Worm (Caenorhabditis elegans) whole organism, young adult: ENCODE results near the gene kcc-2.

ENCODE experiments used
- B0035.1 ChIP-seq: sonication (generic microtip); optimal IDR thresholded peaks from 2 replicates; lab custom pipeline; 2016; ENCODE audit warnings: missing genetic modification characterization, mild to moderate bottlenecking, missing compliant biosample characterization, missing genotype, missing genetic modification reagents
- B0336.3 ChIP-seq: fragments of 200-800 bp; sonication (Bioruptor generic); IDR thresholded peaks from 2 replicates; pipeline ENCODE4 v1.3.6; 2022; ENCODE audit warnings: missing genetic modification characterization, missing compliant biosample characterization
- D2030.7 ChIP-seq: fragments of 200-800 bp; sonication (Bioruptor generic); IDR thresholded peaks from 2 replicates; pipeline ENCODE4 v1.3.6; 2022; ENCODE audit warnings: missing genetic modification reagents, missing genetic modification characterization, missing compliant biosample characterization
- F10E7.11 ChIP-seq: sonication (generic microtip); optimal IDR thresholded peaks from 2 replicates; lab custom pipeline; 2017; ENCODE audit warnings: mild to moderate bottlenecking, missing genetic modification characterization, moderate library complexity, missing compliant biosample characterization
- F22D6.2 ChIP-seq: sonication (generic microtip); optimal IDR thresholded peaks from 2 replicates; lab custom pipeline; 2016; ENCODE audit warnings: mild to moderate bottlenecking, missing genetic modification characterization, missing compliant biosample characterization
- K12H6.12 ChIP-seq: fragments of 200-800 bp; sonication (Bioruptor generic); optimal IDR thresholded peaks from 2 replicates; lab custom pipeline; 2018; ENCODE audit warnings: mild to moderate bottlenecking, missing genetic modification characterization, missing compliant biosample characterization
- Y53G8AR.9 ChIP-seq: fragments of 200-800 bp; sonication (Bioruptor generic); conservative IDR thresholded peaks from 2 replicates; pipeline ENCODE4 v1.3.6; 2022; ENCODE audit warnings: missing genetic modification reagents, missing genetic modification characterization, missing compliant biosample characterization
- aptf-3 ChIP-seq: fragments of 200-800 bp; sonication (Bioruptor generic); IDR thresholded peaks from 2 replicates; pipeline ENCODE4 v1.3.6; 2022; ENCODE audit warnings: missing genetic modification characterization, missing compliant biosample characterization
- attf-5 ChIP-seq: fragments of 200-800 bp; sonication (Bioruptor generic); optimal IDR thresholded peaks from 2 replicates; lab custom pipeline; 2018; ENCODE audit warnings: mild to moderate bottlenecking, missing genetic modification characterization, missing compliant biosample characterization
- cebp-1 ChIP-seq, 2 experiments: fragments of 200-800 bp in 1 of 2; sonication (Bioruptor generic) in 1 of 2; sonication (generic microtip) in 1 of 2; IDR thresholded peaks in 1 of 2; optimal IDR thresholded peaks in 1 of 2; 2 replicates each; pipeline versions ENCODE4 v1.3.6 to Lab custom; 2017 to 2022; ENCODE audit warnings: missing compliant biosample characterization in 2 of 2, missing genetic modification characterization in 2 of 2, mild to moderate bottlenecking in 1 of 2, missing genetic modification reagents in 1 of 2, moderate library complexity in 1 of 2
- ceh-100 ChIP-seq: fragments of 200-800 bp; sonication (Bioruptor generic); IDR thresholded peaks from 2 replicates; pipeline ENCODE4 v1.3.6; 2022; ENCODE audit warnings: missing genetic modification reagents, missing genetic modification characterization, missing compliant biosample characterization
- ceh-91 ChIP-seq: fragments of 200-800 bp; sonication (Bioruptor generic); IDR thresholded peaks from 2 replicates; pipeline ENCODE4 v1.3.6; 2022; ENCODE audit warnings: missing genetic modification reagents, missing genetic modification characterization, missing compliant biosample characterization
- chd-7 ChIP-seq: sonication (generic microtip); optimal IDR thresholded peaks from 2 replicates; lab custom pipeline; 2016; ENCODE audit warnings: mild to moderate bottlenecking, missing genetic modification characterization, moderate library complexity, missing compliant biosample characterization
- dox-1 ChIP-seq: fragments of 200-800 bp; sonication (Bioruptor generic); IDR thresholded peaks from 2 replicates; pipeline ENCODE4 v1.3.6; 2022; ENCODE audit warnings: missing genetic modification reagents, missing genetic modification characterization, missing compliant biosample characterization
- egrh-3 ChIP-seq: fragments of 200-800 bp; sonication (Bioruptor generic); IDR thresholded peaks from 2 replicates; pipeline ENCODE4 v1.3.6; 2022; ENCODE audit warnings: missing genetic modification reagents, missing genetic modification characterization, missing compliant biosample characterization
- ets-4 ChIP-seq: fragments of 200-800 bp; sonication (Bioruptor generic); optimal IDR thresholded peaks from 2 replicates; lab custom pipeline; 2018; ENCODE audit warnings: mild to moderate bottlenecking, missing genetic modification characterization, missing compliant biosample characterization
- hlh-12 ChIP-seq: sonication (generic microtip); optimal IDR thresholded peaks from 2 replicates; lab custom pipeline; 2016; ENCODE audit warnings: missing genetic modification characterization, missing compliant biosample characterization
- hmg-1.2 ChIP-seq: fragments of 200-800 bp; sonication (Bioruptor generic); IDR thresholded peaks from 2 replicates; pipeline ENCODE4 v1.3.6; 2022; ENCODE audit warnings: missing genetic modification reagents, missing genetic modification characterization, missing compliant biosample characterization
- hsf-1 ChIP-seq: fragments of 200-800 bp; sonication (Bioruptor generic); IDR thresholded peaks from 2 replicates; pipeline ENCODE4 v1.3.6; 2022; ENCODE audit warnings: missing genetic modification reagents, missing genetic modification characterization, missing compliant biosample characterization
- lin-26 ChIP-seq: fragments of 200-800 bp; sonication (Bioruptor generic); IDR thresholded peaks from 2 replicates; pipeline ENCODE4 v1.3.6; 2022; ENCODE audit warnings: missing genetic modification reagents, missing genetic modification characterization, missing compliant biosample characterization
- lin-35 ChIP-seq, 3 experiments: fragments of 150-350 bp in 2 of 3; sonication (generic microtip) in 1 of 3; optimal IDR thresholded peaks; 2 replicates each; lab custom pipeline; 2014 to 2018; ENCODE audit warnings: missing biosample characterization in 3 of 3, missing genetic modification characterization in 3 of 3, missing genetic modification reagents in 3 of 3
- lin-40 ChIP-seq: sonication (generic microtip); optimal IDR thresholded peaks from 2 replicates; lab custom pipeline; 2016; ENCODE audit warnings: missing genetic modification characterization, mild to moderate bottlenecking, missing compliant biosample characterization, missing genotype, missing genetic modification reagents
- lin-54 ChIP-seq: fragments of 200-800 bp; sonication (Bioruptor generic); optimal IDR thresholded peaks from 2 replicates; lab custom pipeline; 2018; ENCODE audit warnings: mild to moderate bottlenecking, missing genetic modification characterization, missing compliant biosample characterization
- madf-3 ChIP-seq: fragments of 200-800 bp; sonication (Bioruptor generic); IDR thresholded peaks from 2 replicates; pipeline ENCODE4 v1.3.6; 2022; ENCODE audit warnings: missing genetic modification reagents, missing genetic modification characterization, missing compliant biosample characterization
- mcd-1 ChIP-seq: fragments of 200-800 bp; sonication (Bioruptor generic); IDR thresholded peaks from 2 replicates; pipeline ENCODE4 v1.3.6; 2022; ENCODE audit warnings: missing genetic modification reagents, missing genetic modification characterization, missing compliant biosample characterization
- mes-4 ChIP-seq: sonication (generic microtip); optimal IDR thresholded peaks from 2 replicates; lab custom pipeline; 2016; ENCODE audit warnings: missing genotype, missing genetic modification characterization, missing compliant biosample characterization
- nfyb-1 ChIP-seq: fragments of 200-800 bp; sonication (Bioruptor generic); IDR thresholded peaks from 2 replicates; pipeline ENCODE4 v1.3.6; 2022; ENCODE audit warnings: missing genetic modification reagents, missing genetic modification characterization, missing compliant biosample characterization
- nhr-120 ChIP-seq: fragments of 200-800 bp; sonication (Bioruptor generic); IDR thresholded peaks from 2 replicates; pipeline ENCODE4 v1.3.6; 2022; ENCODE audit warnings: missing genetic modification characterization, missing compliant biosample characterization
- nhr-80 ChIP-seq: sonication (generic microtip); optimal IDR thresholded peaks from 2 replicates; lab custom pipeline; 2016; ENCODE audit warnings: missing genetic modification characterization, missing compliant biosample characterization
- pha-4 ChIP-seq: fragments of 150-350 bp; sonication (generic microtip); optimal IDR thresholded peaks from 2 replicates; lab custom pipeline; 2014; ENCODE audit warnings: missing biosample characterization, missing genetic modification reagents, missing genetic modification characterization
- repo-1 ChIP-seq: sonication (generic microtip); optimal IDR thresholded peaks from 2 replicates; lab custom pipeline; 2017; ENCODE audit warnings: mild to moderate bottlenecking, missing genetic modification characterization, missing compliant biosample characterization
- sea-2 ChIP-seq: fragments of 200-800 bp; sonication (Bioruptor generic); IDR thresholded peaks from 2 replicates; pipeline ENCODE4 v1.3.6; 2022; ENCODE audit warnings: missing genetic modification characterization, missing compliant biosample characterization
- sptf-2 ChIP-seq: fragments of 200-800 bp; sonication (Bioruptor generic); optimal IDR thresholded peaks from 2 replicates; lab custom pipeline; 2018; ENCODE audit warnings: mild to moderate bottlenecking, missing genetic modification characterization, missing compliant biosample characterization
- tlf-1 ChIP-seq: fragments of 200-800 bp; sonication (Bioruptor generic); optimal IDR thresholded peaks from 2 replicates; lab custom pipeline; 2018; ENCODE audit warnings: mild to moderate bottlenecking, missing genetic modification characterization, missing compliant biosample characterization
- unc-62 ChIP-seq: fragments of 150-350 bp; optimal IDR thresholded peaks from 2 replicates; lab custom pipeline; 2014; ENCODE audit warnings: missing biosample characterization, missing genetic modification reagents, missing genetic modification characterization
- zfh-2 ChIP-seq: fragments of 200-800 bp; sonication (Bioruptor generic); conservative IDR thresholded peaks from 2 replicates; pipeline ENCODE4 v1.3.6; 2022; ENCODE audit warnings: missing genetic modification reagents, missing genetic modification characterization, missing compliant biosample characterization
- ztf-22 ChIP-seq: fragments of 200-800 bp; sonication (Bioruptor generic); optimal IDR thresholded peaks from 2 replicates; lab custom pipeline; 2018; ENCODE audit warnings: mild to moderate bottlenecking, missing genetic modification characterization, moderate library complexity, missing compliant biosample characterization
- ztf-3 ChIP-seq: fragments of 200-800 bp; sonication (Bioruptor generic); optimal IDR thresholded peaks from 2 replicates; lab custom pipeline; 2018; ENCODE audit warnings: mild to moderate bottlenecking, missing genetic modification characterization, missing compliant biosample characterization

The kcc-2 gene

ce11 chrIV:6099770-6100169 lies 59.0 kb downstream of the kcc-2 start (continued):
- TF ChIP-seq tlf-1 (no peak), ceh-100 (no peak), lin-26 (GFP tag; lab: Robert Waterston, UW) (no peak), nhr-120 (no peak), nhr-80 (tag; lab: Kevin White, UChicago) (peak; percentile 77), K12H6.12 (tag; lab: Kevin White, UChicago) (no peak), attf-5 (GFP tag; lab: Kevin White, UChicago) (peak; percentile 45), Y53G8AR.9 (GFP tag; lab: Robert Waterston, UW) (no peak), hlh-12 (tag; lab: Kevin White, UChicago) (no peak), repo-1 (tag; lab: Kevin White, UChicago) (no peak), aptf-3 (GFP tag; lab: Robert Waterston, UW) (no peak), F10E7.11 (tag; lab: Kevin White, UChicago) (no peak), mes-4 (tag; lab: Kevin White, UChicago) (no peak), sea-2 (GFP tag; lab: Robert Waterston, UW) (no peak), ztf-22 (no peak), lin-35 (GFP tag; optimal IDR thresholded peaks at IDR 0.05; lab: Kevin White, UChicago) (no peak), cebp-1 (GFP tag; IDR thresholded peaks at IDR 0.05; lab: Robert Waterston, UW) (peak; percentile 50; the same call in 1 of the 2 replicates), cebp-1 (tag; optimal IDR thresholded peaks at IDR 0.05; lab: Kevin White, UChicago) (peak; percentile 74), D2030.7 (GFP tag; lab: Robert Waterston, UW) (no peak), F22D6.2 (no peak), madf-3 (GFP tag; lab: Robert Waterston, UW) (no peak), hsf-1 (GFP tag; lab: Robert Waterston, UW) (no peak), zfh-2 (GFP tag; lab: Robert Waterston, UW) (no peak), lin-54 (GFP tag; lab: Kevin White, UChicago) (no peak), mcd-1 (no peak), pha-4 (tag; lab: Kevin White, UChicago) (no peak), chd-7 (tag; lab: Kevin White, UChicago) (peak; percentile 41), ets-4 (GFP tag; lab: Kevin White, UChicago) (no peak), dox-1 (no peak), unc-62 (GFP tag; lab: Kevin White, UChicago) (peak; percentile 10), lin-40 (tag; lab: Kevin White, UChicago) (peak; percentile 73), ztf-3 (GFP tag; lab: Kevin White, UChicago) (no peak), B0336.3 (GFP tag; lab: Robert Waterston, UW) (no peak), sptf-2 (GFP tag; lab: Kevin White, UChicago) (no peak), ceh-91 (GFP tag; lab: Robert Waterston, UW) (no peak), B0035.1 (tag; lab: Kevin White, UChicago) (no peak)

- TF ChIP-seq zfh-2 (GFP tag; lab: Robert Waterston, UW) = peak; percentile 73
- TF ChIP-seq hmg-1.2 (GFP tag; lab: Robert Waterston, UW) = peak; percentile 7; the same call in 1 of the 2 replicates
- TF ChIP-seq egrh-3 = 0 out of 2 replicates have a peak, but pooled peaks have one; percentile 39
- TF ChIP-seq lin-54 (GFP tag; lab: Kevin White, UChicago) = no peak
- TF ChIP-seq D2030.7 (GFP tag; lab: Robert Waterston, UW) = no peak
- no peak for TF ChIP-seq nfyb-1 (GFP tag; lab: Robert Waterston, UW)
Measured at ce11 chrIV:6104446-6104845, 63.7 kb downstream of the kcc-2 start.
